Worm (Caenorhabditis elegans) whole organism, L3 larva: ENCODE data around the gene taf-12.

Experiments used
- ZK546.5 ChIP-seq: sonication (generic microtip); optimal IDR thresholded peaks from 2 replicates; lab custom pipeline; 2017; ENCODE audit warnings: missing biosample characterization, missing genetic modification characterization
- aly-2 ChIP-seq: fragments of 150-350 bp; optimal IDR thresholded peaks from 2 replicates; lab custom pipeline; 2014; ENCODE audit warnings: missing biosample characterization, missing genetic modification characterization
- ama-1 ChIP-seq: fragments of 150-350 bp; optimal IDR thresholded peaks from 2 replicates; lab custom pipeline; 2018
- ceh-16 ChIP-seq: sonication (generic microtip); optimal IDR thresholded peaks from 2 replicates; lab custom pipeline; 2017; ENCODE audit warnings: missing biosample characterization, missing genetic modification characterization
- ceh-28 ChIP-seq: fragments of 150-350 bp; optimal IDR thresholded peaks from 2 replicates; lab custom pipeline; 2014; ENCODE audit warnings: missing biosample characterization, missing genetic modification reagents, missing genetic modification characterization
- ceh-82 ChIP-seq: fragments of 150-350 bp; optimal IDR thresholded peaks from 2 replicates; lab custom pipeline; 2014; ENCODE audit warnings: missing biosample characterization, missing genetic modification characterization
- daf-12 ChIP-seq: fragments of 150-350 bp; optimal IDR thresholded peaks from 2 replicates; lab custom pipeline; 2014; ENCODE audit warnings: missing biosample characterization, missing genetic modification reagents, missing genetic modification characterization
- elt-3 ChIP-seq, 3 experiments: fragments of 150-350 bp in 1 of 3; sonication (generic microtip) in 2 of 3; optimal IDR thresholded peaks; 2 replicates in 2 of 3; 4 replicates in 1 of 3; lab custom pipeline; 2014 to 2017; ENCODE audit warnings: missing biosample characterization in 3 of 3, missing genetic modification characterization in 3 of 3
- fkh-10 ChIP-seq: sonication (generic microtip); optimal IDR thresholded peaks from 2 replicates; lab custom pipeline; 2017; ENCODE audit warnings: missing biosample characterization, missing genetic modification reagents, missing genetic modification characterization
- fkh-2 ChIP-seq: fragments of 150-350 bp; optimal IDR thresholded peaks from 2 replicates; lab custom pipeline; 2014; ENCODE audit warnings: missing biosample characterization, missing genetic modification reagents, missing genetic modification characterization
- fos-1 ChIP-seq: fragments of 150-350 bp; optimal IDR thresholded peaks from 2 replicates; lab custom pipeline; 2014; ENCODE audit warnings: missing biosample characterization, missing genetic modification characterization
- hmg-11 ChIP-seq: sonication (generic microtip); optimal IDR thresholded peaks from 2 replicates; lab custom pipeline; 2016; ENCODE audit warnings: missing genetic modification characterization, missing compliant biosample characterization
- jun-1 ChIP-seq: fragments of 150-350 bp; optimal IDR thresholded peaks from 2 replicates; lab custom pipeline; 2014; ENCODE audit warnings: missing biosample characterization, missing genetic modification reagents, missing genetic modification characterization
- lin-39 ChIP-seq: fragments of 150-350 bp; optimal IDR thresholded peaks from 2 replicates; lab custom pipeline; 2018; ENCODE audit warnings: missing biosample characterization, missing genetic modification reagents, missing genetic modification characterization
- lsy-12 ChIP-seq: sonication (generic microtip); optimal IDR thresholded peaks from 2 replicates; lab custom pipeline; 2016; ENCODE audit warnings: mild to moderate bottlenecking, missing genetic modification characterization, missing compliant biosample characterization
- mdl-1 ChIP-seq: fragments of 150-350 bp; optimal IDR thresholded peaks from 2 replicates; lab custom pipeline; 2014; ENCODE audit warnings: missing biosample characterization, missing genetic modification characterization
- mml-1 ChIP-seq: fragments of 150-350 bp; sonication (generic microtip); optimal IDR thresholded peaks from 3 replicates; lab custom pipeline; 2014; ENCODE audit warnings: missing biosample characterization, missing genetic modification characterization
- nfya-1 ChIP-seq: sonication (generic microtip); optimal IDR thresholded peaks from 2 replicates; lab custom pipeline; 2017; ENCODE audit warnings: missing genetic modification characterization, mild to moderate bottlenecking, missing compliant biosample characterization, antibody characterized with exemption, moderate library complexity; ENCODE audit not compliant: insufficient read depth
- nhr-11 ChIP-seq: fragments of 150-350 bp; optimal IDR thresholded peaks from 2 replicates; lab custom pipeline; 2014; ENCODE audit warnings: missing biosample characterization, missing genetic modification characterization
- nhr-12 ChIP-seq: fragments of 150-350 bp; optimal IDR thresholded peaks from 2 replicates; lab custom pipeline; 2014; ENCODE audit warnings: missing biosample characterization, missing genetic modification characterization
- nhr-23 ChIP-seq: fragments of 150-350 bp; optimal IDR thresholded peaks from 2 replicates; lab custom pipeline; 2014; ENCODE audit warnings: missing biosample characterization, missing genetic modification reagents, missing genetic modification characterization
- nhr-237 ChIP-seq: fragments of 150-350 bp; optimal IDR thresholded peaks from 2 replicates; lab custom pipeline; 2014; ENCODE audit warnings: missing biosample characterization, missing genetic modification characterization
- nhr-25 ChIP-seq: sonication (generic microtip); optimal IDR thresholded peaks from 2 replicates; lab custom pipeline; 2017; ENCODE audit warnings: missing biosample characterization, missing genetic modification characterization
- nhr-28 ChIP-seq: fragments of 150-350 bp; optimal IDR thresholded peaks from 2 replicates; lab custom pipeline; 2014; ENCODE audit warnings: missing biosample characterization, missing genetic modification characterization
- nhr-43 ChIP-seq: sonication (generic microtip); optimal IDR thresholded peaks from 2 replicates; lab custom pipeline; 2016; ENCODE audit warnings: mild to moderate bottlenecking, missing genetic modification characterization, missing compliant biosample characterization; ENCODE audit not compliant: poor library complexity, severe bottlenecking
- nhr-76 ChIP-seq: fragments of 150-350 bp; sonication (generic microtip); optimal IDR thresholded peaks from 5 replicates; lab custom pipeline; 2014; ENCODE audit warnings: missing biosample characterization, missing genetic modification characterization
- nhr-77 ChIP-seq: fragments of 150-350 bp; optimal IDR thresholded peaks from 2 replicates; lab custom pipeline; 2014; ENCODE audit warnings: missing biosample characterization, missing genetic modification characterization
- pha-4 ChIP-seq: fragments of 150-350 bp; optimal IDR thresholded peaks from 2 replicates; lab custom pipeline; 2014; ENCODE audit warnings: missing biosample characterization, missing genetic modification reagents, missing genetic modification characterization
- pqm-1 ChIP-seq: fragments of 150-350 bp; optimal IDR thresholded peaks from 2 replicates; lab custom pipeline; 2017; ENCODE audit warnings: missing biosample characterization, missing genetic modification characterization, inconsistent platforms
- sea-2 ChIP-seq: fragments of 150-350 bp; sonication (generic microtip); optimal IDR thresholded peaks from 4 replicates; lab custom pipeline; 2014; ENCODE audit warnings: missing biosample characterization, missing genetic modification reagents, missing genetic modification characterization
- skn-1 ChIP-seq: fragments of 150-350 bp; optimal IDR thresholded peaks from 2 replicates; lab custom pipeline; 2014; ENCODE audit warnings: missing biosample characterization, missing genetic modification characterization
- snpc-4 ChIP-seq: fragments of 150-350 bp; optimal IDR thresholded peaks from 2 replicates; lab custom pipeline; 2014; ENCODE audit warnings: missing biosample characterization, missing genetic modification characterization
- tbx-2 ChIP-seq: sonication (generic microtip); optimal IDR thresholded peaks from 2 replicates; lab custom pipeline; 2016; ENCODE audit warnings: mild to moderate bottlenecking, missing genetic modification characterization, missing compliant biosample characterization
- unc-39 ChIP-seq: sonication (generic microtip); optimal IDR thresholded peaks from 4 replicates; lab custom pipeline; 2017; ENCODE audit warnings: missing biosample characterization, missing genetic modification characterization
- unc-62 ChIP-seq: fragments of 150-350 bp; sonication (generic microtip); optimal IDR thresholded peaks from 4 replicates; lab custom pipeline; 2014; ENCODE audit warnings: missing biosample characterization, missing genetic modification reagents, missing genetic modification characterization
- zag-1 ChIP-seq: fragments of 150-350 bp; optimal IDR thresholded peaks from 2 replicates; lab custom pipeline; 2014; ENCODE audit warnings: missing biosample characterization, missing genetic modification characterization
- ztf-11 ChIP-seq: fragments of 150-350 bp; optimal IDR thresholded peaks from 2 replicates; lab custom pipeline; 2014; ENCODE audit warnings: missing biosample characterization, missing genetic modification characterization
- ztf-4 ChIP-seq: fragments of 150-350 bp; optimal IDR thresholded peaks from 2 replicates; lab custom pipeline; 2014; ENCODE audit warnings: missing biosample characterization, missing genetic modification characterization

Gene taf-12

ce11 chrIII:11862149-11862548 lies 6.9 kb downstream of the taf-12 start, which contains the start of gene Y56A3A.2:
Gene Y56A3A.2 (minus strand): TSS chrIII:11862249.
- TF ChIP-seq ztf-4: no peak
- TF ChIP-seq fos-1 (tag; lab: Kevin White, UChicago): no peak
- no peak for TF ChIP-seq tbx-2 (tag; lab: Kevin White, UChicago)
- TF ChIP-seq lsy-12 (tag; lab: Kevin White, UChicago): no peak
- TF ChIP-seq lin-39 (tag; lab: Kevin White, UChicago): no peak
- TF ChIP-seq daf-12: no peak
- TF ChIP-seq nhr-77 (tag; lab: Kevin White, UChicago): no peak
- no peak for TF ChIP-seq zag-1 (tag; lab: Kevin White, UChicago)
- no peak for TF ChIP-seq snpc-4 (tag; lab: Kevin White, UChicago)
- TF ChIP-seq nfya-1 (tag; lab: Kevin White, UChicago): no peak
- TF ChIP-seq nhr-25 (tag; lab: Kevin White, UChicago): no peak
- TF ChIP-seq nhr-237: no peak
- TF ChIP-seq hmg-11: no peak
- no peak for TF ChIP-seq mml-1 (tag; lab: Kevin White, UChicago)
- TF ChIP-seq, all 47 proteins: peak for 0

ce11 chrIII:11861123-11861522 lies 8.0 kb downstream of the taf-12 start:
- TF ChIP-seq nfya-1 (tag; lab: Kevin White, UChicago): peak; percentile 97
- no peak for TF ChIP-seq aly-2 (tag; lab: Kevin White, UChicago)

ce11 chrIII:11856852-11857251 lies 12.2 kb downstream of the taf-12 start:
- no peak for TF ChIP-seq unc-39 (tag; lab: Kevin White, UChicago)
- no peak for TF ChIP-seq ceh-16
- TF ChIP-seq nhr-11 (tag; lab: Kevin White, UChicago): no peak
- no peak for TF ChIP-seq ztf-11
- TF ChIP-seq nhr-28 (tag; lab: Kevin White, UChicago): no peak
- TF ChIP-seq mml-1 (tag; lab: Kevin White, UChicago): no peak
- TF ChIP-seq zag-1 (tag; lab: Kevin White, UChicago): no peak
- no peak for TF ChIP-seq nhr-23 (tag; lab: Kevin White, UChicago)
- no peak for TF ChIP-seq jun-1 (tag; lab: Kevin White, UChicago)
- no peak for TF ChIP-seq hmg-11
- TF ChIP-seq sea-2 (GFP tag; lab: Kevin White, UChicago): no peak
- no peak for TF ChIP-seq daf-12
- no peak for TF ChIP-seq aly-2 (tag; lab: Kevin White, UChicago)
- TF ChIP-seq nfya-1 (tag; lab: Kevin White, UChicago): no peak
- no peak for TF ChIP-seq nhr-12 (tag; lab: Kevin White, UChicago)

ce11 chrIII:11853533-11853932 lies 15.5 kb downstream of the taf-12 start:
- TF ChIP-seq nhr-43 (tag; lab: Kevin White, UChicago) (no peak), skn-1 (tag; lab: Kevin White, UChicago) (no peak), fos-1 (tag; lab: Kevin White, UChicago) (no peak), unc-39 (tag; lab: Kevin White, UChicago) (no peak), pqm-1 (tag; lab: Kevin White, UChicago) (no peak), lsy-12 (tag; lab: Kevin White, UChicago) (no peak), ama-1 (lab: Kevin White, UChicago) (no peak), fkh-2 (tag; lab: Kevin White, UChicago) (no peak), elt-3 (tag; optimal IDR thresholded peaks at IDR 0.05; lab: Kevin White, UChicago) (no peak), unc-62 (GFP tag; lab: Kevin White, UChicago) (no peak), ztf-4 (no peak), pha-4 (no peak), nhr-23 (tag; lab: Kevin White, UChicago) (no peak), mdl-1 (tag; lab: Kevin White, UChicago) (no peak)

DNA sequence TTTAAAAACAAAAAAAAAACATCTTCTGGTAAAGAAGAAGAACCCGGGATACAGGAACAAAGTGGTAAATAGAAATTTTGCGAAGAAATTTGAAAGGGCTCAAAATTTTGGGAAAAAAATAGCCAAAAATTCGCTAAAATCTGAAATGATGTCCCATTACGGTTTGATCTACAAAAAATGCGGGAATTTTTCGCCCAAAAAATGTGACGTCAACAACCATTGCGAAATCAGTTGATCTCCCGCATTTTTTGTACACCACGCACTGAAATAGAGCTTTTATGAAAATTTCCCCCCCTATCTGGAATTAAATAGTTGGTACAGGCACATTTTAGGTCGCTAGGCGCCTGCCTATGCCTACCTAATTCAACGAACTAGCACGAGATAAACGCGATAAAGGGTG lies 19.5 kb downstream of the taf-12 start:
- TF ChIP-seq jun-1 (tag; lab: Kevin White, UChicago) (no peak), ZK546.5 (tag; lab: Kevin White, UChicago) (no peak), fkh-2 (tag; lab: Kevin White, UChicago) (no peak), nhr-11 (tag; lab: Kevin White, UChicago) (no peak), sea-2 (GFP tag; lab: Kevin White, UChicago) (no peak), ceh-28 (tag; lab: Kevin White, UChicago) (no peak), nhr-25 (tag; lab: Kevin White, UChicago) (no peak), nfya-1 (tag; lab: Kevin White, UChicago) (no peak), nhr-76 (tag; lab: Kevin White, UChicago) (no peak), ceh-82 (tag; lab: Kevin White, UChicago) (no peak), mdl-1 (tag; lab: Kevin White, UChicago) (no peak), fkh-10 (GFP tag; lab: Kevin White, UChicago) (no peak), ama-1 (lab: Kevin White, UChicago) (no peak), nhr-43 (tag; lab: Kevin White, UChicago) (no peak), ztf-11 (no peak), unc-62 (GFP tag; lab: Kevin White, UChicago) (no peak)
